Fruit fly (Drosophila melanogaster) whole organism, pupa: Measurements from ENCODE around the gene toe.

ENCODE experiments used
- CG8159 ChIP-seq: fragments of 200-800 bp; sonication (Bioruptor generic); optimal IDR thresholded peaks from 3 replicates; lab custom pipeline; 2018; ENCODE audit warnings: missing biosample characterization, mild to moderate bottlenecking, missing genetic modification characterization, moderate library complexity
- fd96Ca ChIP-seq: fragments of 200-800 bp; sonication (Bioruptor generic); IDR thresholded peaks from 3 replicates; pipeline ENCODE4 v1.3.6; 2022; ENCODE audit warnings: missing biosample characterization, missing genetic modification characterization

The toe gene

dm6 chr3L:12374420-12374819 is 58.0 kb downstream of the toe start:
- TF ChIP-seq CG8159 (tag; lab: Kevin White, UChicago), result no peak
- TF ChIP-seq fd96Ca (GFP tag; lab: Robert Waterston, UW), result no peak
- TF ChIP-seq, all 21 proteins: peak for 0
